Worm (Caenorhabditis elegans) whole organism, L4/young adult: Measurements from ENCODE around the gene swt-7.

Source experiments
- dao-5 ChIP-seq: sonication (generic microtip); optimal IDR thresholded peaks from 2 replicates; lab custom pipeline; 2016; ENCODE audit warnings: missing genotype, missing genetic modification characterization, moderate library complexity, missing compliant biosample characterization
- him-1 ChIP-seq: sonication (generic microtip); optimal IDR thresholded peaks from 2 replicates; lab custom pipeline; 2016; ENCODE audit warnings: missing genotype, missing genetic modification reagents, missing genetic modification characterization, missing compliant biosample characterization

DNA sequence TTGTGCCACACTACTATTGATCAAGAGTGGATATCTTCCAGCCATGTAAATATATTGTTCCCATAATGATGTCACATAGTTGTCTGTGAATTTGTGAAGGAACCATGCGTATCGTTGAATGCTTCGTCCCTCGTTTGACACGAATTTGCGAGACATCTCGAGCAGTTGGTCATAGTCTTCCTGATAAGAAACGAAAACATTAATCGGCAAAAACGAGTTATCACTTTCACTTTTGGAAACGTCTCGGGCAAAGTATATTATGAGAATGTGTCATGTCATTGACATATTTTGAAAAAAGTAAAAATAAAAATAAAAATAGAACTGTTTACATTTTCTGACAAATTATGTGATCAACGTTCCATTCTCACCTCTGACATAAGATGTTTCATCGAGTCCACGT, 4.2 kb downstream of the swt-7 start:
- TF ChIP-seq him-1 (tag; lab: Kevin White, UChicago) (no peak), dao-5 (tag; lab: Kevin White, UChicago) (no peak)
